In genomic region chrIV:14208363-14208762, ce11 we compare ENCODE assay signal across 2 worm cellular contexts.
TF ChIP-seq lines count a peak whose summit lies in the region.

No protein-coding gene starts in this region.

TF ChIP-seq in whole organism, L4 larva, 104 proteins besides CTCF, POLR2A, EP300 and RAD21:
- TF ChIP-seq Y105C5A.15 (GFP tag; IDR thresholded peaks at IDR 0.05; lab: Robert Waterston, UW) (peak; percentile 54; the same call in 1 of the 2 replicates), dmd-8 (GFP tag; IDR thresholded peaks at IDR 0.05; lab: Robert Waterston, UW) (0 out of 2 replicates have a peak, but pooled peaks have one; percentile 56)

TF ChIP-seq in whole organism, young adult, 124 proteins besides CTCF, POLR2A, EP300 and RAD21:
- 0 out of 2 replicates have a peak, but pooled peaks have one; percentile 31 for TF ChIP-seq cebp-2 (GFP tag; IDR thresholded peaks at IDR 0.05; lab: Robert Waterston, UW)
